Worm (Caenorhabditis elegans) whole organism, L3 larva: Measurements from ENCODE around the gene DH11.2.

ENCODE experiments used
- ZK546.5 ChIP-seq: sonication (generic microtip); optimal IDR thresholded peaks from 2 replicates; lab custom pipeline; 2017; ENCODE audit warnings: missing biosample characterization, missing genetic modification characterization
- ceh-9 ChIP-seq: sonication (generic microtip); optimal IDR thresholded peaks from 2 replicates; lab custom pipeline; 2018; ENCODE audit warnings: missing biosample characterization, missing genetic modification characterization
- elt-3 ChIP-seq, 3 experiments: fragments of 150-350 bp in 1 of 3; sonication (generic microtip) in 2 of 3; optimal IDR thresholded peaks; 2 replicates in 2 of 3; 4 replicates in 1 of 3; lab custom pipeline; 2014 to 2017; ENCODE audit warnings: missing biosample characterization in 3 of 3, missing genetic modification characterization in 3 of 3
- fkh-10 ChIP-seq: sonication (generic microtip); optimal IDR thresholded peaks from 2 replicates; lab custom pipeline; 2017; ENCODE audit warnings: missing biosample characterization, missing genetic modification reagents, missing genetic modification characterization
- mml-1 ChIP-seq: fragments of 150-350 bp; sonication (generic microtip); optimal IDR thresholded peaks from 3 replicates; lab custom pipeline; 2014; ENCODE audit warnings: missing biosample characterization, missing genetic modification characterization
- nfya-1 ChIP-seq: sonication (generic microtip); optimal IDR thresholded peaks from 2 replicates; lab custom pipeline; 2017; ENCODE audit warnings: missing genetic modification characterization, mild to moderate bottlenecking, missing compliant biosample characterization, antibody characterized with exemption, moderate library complexity; ENCODE audit not compliant: insufficient read depth
- nhr-11 ChIP-seq: fragments of 150-350 bp; optimal IDR thresholded peaks from 2 replicates; lab custom pipeline; 2014; ENCODE audit warnings: missing biosample characterization, missing genetic modification characterization
- nhr-237 ChIP-seq: fragments of 150-350 bp; optimal IDR thresholded peaks from 2 replicates; lab custom pipeline; 2014; ENCODE audit warnings: missing biosample characterization, missing genetic modification characterization
- nhr-28 ChIP-seq: fragments of 150-350 bp; optimal IDR thresholded peaks from 2 replicates; lab custom pipeline; 2014; ENCODE audit warnings: missing biosample characterization, missing genetic modification characterization
- nhr-76 ChIP-seq: fragments of 150-350 bp; sonication (generic microtip); optimal IDR thresholded peaks from 5 replicates; lab custom pipeline; 2014; ENCODE audit warnings: missing biosample characterization, missing genetic modification characterization
- ztf-11 ChIP-seq: fragments of 150-350 bp; optimal IDR thresholded peaks from 2 replicates; lab custom pipeline; 2014; ENCODE audit warnings: missing biosample characterization, missing genetic modification characterization

DNA sequence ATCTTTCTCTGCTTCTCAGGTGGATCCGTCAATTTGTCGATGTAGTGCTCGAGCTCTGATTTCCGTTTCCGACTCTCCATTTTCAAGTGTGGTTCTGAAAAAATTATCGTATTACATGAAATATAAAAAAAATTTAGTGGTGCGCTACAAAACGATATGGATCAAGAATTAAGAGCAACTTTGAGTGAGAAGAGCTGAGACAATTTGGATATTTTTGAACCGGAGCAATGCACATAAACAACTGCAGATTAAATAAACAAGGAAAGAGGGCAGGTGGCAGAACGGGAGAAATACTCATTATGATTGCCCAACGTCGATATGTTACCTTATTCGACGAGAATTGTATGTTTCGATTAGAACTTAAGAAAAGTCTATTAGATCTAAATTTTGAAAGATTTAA, 15.0 kb downstream of the DH11.2 start, which contains the start of gene swsn-7:
- TF ChIP-seq ztf-11 (tag; lab: Kevin White, UChicago) (no peak), nhr-28 (no peak), nhr-237 (tag; lab: Kevin White, UChicago) (no peak), nhr-76 (tag; lab: Kevin White, UChicago) (no peak), fkh-10 (GFP tag; lab: Kevin White, UChicago) (no peak), mml-1 (tag; lab: Kevin White, UChicago) (no peak), nfya-1 (tag; lab: Kevin White, UChicago) (no peak), ceh-9 (tag; lab: Kevin White, UChicago) (no peak), nhr-11 (tag; lab: Kevin White, UChicago) (no peak), elt-3 (tag; optimal IDR thresholded peaks at IDR 0.05; lab: Kevin White, UChicago) (no peak), ZK546.5 (tag; lab: Kevin White, UChicago) (no peak)
